Worm (Caenorhabditis elegans) whole organism, mixed stage, embryonic: Measurements from ENCODE around the gene unc-79.
A peak's percentile ranks its signal among the peaks of the same experiment; 100 is the strongest.

Source experiments
- M03D4.4 ChIP-seq: sonication (generic microtip); optimal IDR thresholded peaks from 2 replicates; lab custom pipeline; 2017; ENCODE audit warnings: mild to moderate bottlenecking, missing genetic modification characterization, missing compliant biosample characterization
- bed-3 ChIP-seq: fragments of 200-800 bp; sonication (Bioruptor generic); optimal IDR thresholded peaks from 3 replicates; lab custom pipeline; 2018; ENCODE audit warnings: mild to moderate bottlenecking, missing genetic modification characterization, moderate library complexity, missing compliant biosample characterization
- blmp-1 ChIP-seq: fragments of 150-350 bp; optimal IDR thresholded peaks from 2 replicates; lab custom pipeline; 2014; ENCODE audit warnings: missing biosample characterization, missing genetic modification characterization
- ceh-39 ChIP-seq: fragments of 150-350 bp; optimal IDR thresholded peaks from 2 replicates; lab custom pipeline; 2014; ENCODE audit warnings: missing biosample characterization, missing genetic modification characterization
- ceh-43 ChIP-seq: fragments of 200-800 bp; sonication (Bioruptor generic); optimal IDR thresholded peaks from 2 replicates; lab custom pipeline; 2018; ENCODE audit warnings: mild to moderate bottlenecking, missing genetic modification characterization, moderate library complexity, missing compliant biosample characterization
- ceh-83 ChIP-seq: fragments of 200-800 bp; sonication (Bioruptor generic); optimal IDR thresholded peaks from 2 replicates; lab custom pipeline; 2018; ENCODE audit warnings: mild to moderate bottlenecking, missing genetic modification characterization, missing compliant biosample characterization
- ces-1 ChIP-seq: fragments of 150-350 bp; optimal IDR thresholded peaks from 2 replicates; lab custom pipeline; 2014; ENCODE audit warnings: missing biosample characterization, missing genetic modification reagents, missing genetic modification characterization
- cnd-1 ChIP-seq: fragments of 200-800 bp; sonication (Bioruptor generic); optimal IDR thresholded peaks from 2 replicates; lab custom pipeline; 2018; ENCODE audit warnings: mild to moderate bottlenecking, missing genetic modification characterization, missing compliant biosample characterization
- drap-1 ChIP-seq: fragments of 200-800 bp; sonication (Bioruptor generic); optimal IDR thresholded peaks from 3 replicates; lab custom pipeline; 2018; ENCODE audit warnings: mild to moderate bottlenecking, missing genetic modification characterization, missing compliant biosample characterization
- elt-1 ChIP-seq: sonication (generic microtip); optimal IDR thresholded peaks from 2 replicates; lab custom pipeline; 2017; ENCODE audit warnings: missing genetic modification characterization, mild to moderate bottlenecking, missing compliant biosample characterization, antibody characterized with exemption, moderate library complexity, borderline replicate concordance; ENCODE audit not compliant: insufficient read depth
- flh-1 ChIP-seq: fragments of 200-800 bp; sonication (Bioruptor generic); optimal IDR thresholded peaks from 2 replicates; lab custom pipeline; 2018; ENCODE audit warnings: mild to moderate bottlenecking, missing genetic modification characterization, moderate library complexity, missing compliant biosample characterization
- ham-2 ChIP-seq: fragments of 200-800 bp; sonication (Bioruptor generic); optimal IDR thresholded peaks from 2 replicates; lab custom pipeline; 2018; ENCODE audit warnings: mild to moderate bottlenecking, missing genetic modification characterization, missing compliant biosample characterization
- lin-13 ChIP-seq: fragments of 150-350 bp; optimal IDR thresholded peaks from 2 replicates; lab custom pipeline; 2014; ENCODE audit warnings: missing biosample characterization, missing genetic modification characterization
- mab-5 ChIP-seq: fragments of 150-350 bp; optimal IDR thresholded peaks from 2 replicates; lab custom pipeline; 2014; ENCODE audit warnings: missing biosample characterization, missing genetic modification characterization
- mep-1 ChIP-seq: fragments of 150-350 bp; optimal IDR thresholded peaks from 2 replicates; lab custom pipeline; 2017; ENCODE audit warnings: missing biosample characterization, missing genetic modification reagents, missing genetic modification characterization, inconsistent platforms
- mls-2 ChIP-seq: sonication (generic microtip); optimal IDR thresholded peaks from 2 replicates; lab custom pipeline; 2016; ENCODE audit warnings: mild to moderate bottlenecking, missing genetic modification characterization, moderate library complexity, missing compliant biosample characterization
- nhr-12 ChIP-seq: fragments of 150-350 bp; optimal IDR thresholded peaks from 2 replicates; lab custom pipeline; 2014; ENCODE audit warnings: missing biosample characterization, missing genetic modification characterization
- nhr-237 ChIP-seq: fragments of 150-350 bp; optimal IDR thresholded peaks from 2 replicates; lab custom pipeline; 2014; ENCODE audit warnings: missing biosample characterization, missing genetic modification characterization
- nhr-28 ChIP-seq: fragments of 150-350 bp; optimal IDR thresholded peaks from 2 replicates; lab custom pipeline; 2014; ENCODE audit warnings: missing biosample characterization, missing genetic modification characterization
- nhr-76 ChIP-seq: sonication (generic microtip); optimal IDR thresholded peaks from 2 replicates; lab custom pipeline; 2017; ENCODE audit warnings: missing biosample characterization, missing genetic modification characterization
- pha-4 ChIP-seq: fragments of 150-350 bp; optimal IDR thresholded peaks from 2 replicates; lab custom pipeline; 2018; ENCODE audit warnings: missing biosample characterization, missing genetic modification reagents, missing genetic modification characterization
- sptf-1 ChIP-seq: sonication (generic microtip); optimal IDR thresholded peaks from 2 replicates; lab custom pipeline; 2017; ENCODE audit warnings: mild to moderate bottlenecking, missing genetic modification characterization, moderate library complexity, missing compliant biosample characterization
- tbx-8 ChIP-seq: fragments of 200-800 bp; sonication (Bioruptor generic); optimal IDR thresholded peaks from 2 replicates; lab custom pipeline; 2018; ENCODE audit warnings: mild to moderate bottlenecking, missing genetic modification characterization, moderate library complexity, missing compliant biosample characterization
- unc-39 ChIP-seq: fragments of 150-350 bp; optimal IDR thresholded peaks from 2 replicates; lab custom pipeline; 2014; ENCODE audit warnings: missing biosample characterization, missing genetic modification characterization
- unc-62 ChIP-seq: fragments of 150-350 bp; optimal IDR thresholded peaks from 2 replicates; lab custom pipeline; 2014; ENCODE audit warnings: missing biosample characterization, missing genetic modification reagents, missing genetic modification characterization
- zip-8 ChIP-seq: fragments of 150-350 bp; optimal IDR thresholded peaks from 2 replicates; lab custom pipeline; 2014; ENCODE audit warnings: missing biosample characterization, missing genetic modification characterization
- ztf-11 ChIP-seq: fragments of 150-350 bp; optimal IDR thresholded peaks from 2 replicates; lab custom pipeline; 2014; ENCODE audit warnings: missing biosample characterization, missing genetic modification characterization

unc-79 gene

ce11 chrIII:4098107-4098620 is 31.7 kb downstream of the unc-79 start, which contains the start of gene rei-1:
Gene rei-1 (minus strand): TSS chrIII:4098190.
- TF ChIP-seq M03D4.4 (tag; lab: Kevin White, UChicago) (no peak), ztf-11 (tag; lab: Kevin White, UChicago) (no peak), nhr-76 (tag; lab: Kevin White, UChicago) (no peak), mab-5 (tag; lab: Kevin White, UChicago) (no peak), unc-39 (tag; lab: Kevin White, UChicago) (no peak), blmp-1 (tag; lab: Kevin White, UChicago) (no peak), bed-3 (GFP tag; lab: Kevin White, UChicago) (no peak), ces-1 (GFP tag; lab: Kevin White, UChicago) (no peak), pha-4 (tag; lab: Kevin White, UChicago) (no peak), ham-2 (GFP tag; lab: Kevin White, UChicago) (no peak), cnd-1 (no peak), nhr-28 (tag; lab: Kevin White, UChicago) (no peak), ceh-39 (tag; lab: Kevin White, UChicago) (no peak), zip-8 (tag; lab: Kevin White, UChicago) (no peak), drap-1 (no peak), mep-1 (tag; lab: Kevin White, UChicago) (no peak)

ce11 chrIII:4098751-4099150 is 32.3 kb downstream of the unc-79 start:
- TF ChIP-seq mep-1 (tag; lab: Kevin White, UChicago) (no peak), sptf-1 (tag; lab: Kevin White, UChicago) (no peak), ceh-43 (GFP tag; lab: Kevin White, UChicago) (no peak), tbx-8 (no peak)

- TF ChIP-seq nhr-237 (tag; lab: Kevin White, UChicago) (peak; percentile 2), ham-2 (GFP tag; lab: Kevin White, UChicago) (peak; percentile 56), lin-13 (tag; lab: Kevin White, UChicago) (no peak), elt-1 (tag; lab: Kevin White, UChicago) (peak; percentile 3), blmp-1 (tag; lab: Kevin White, UChicago) (peak; percentile 64), nhr-12 (tag; lab: Kevin White, UChicago) (no peak), ceh-83 (no peak), unc-62 (GFP tag; lab: Kevin White, UChicago) (peak; percentile 45)
Observed at ce11 chrIII:4099884-4100596, 33.6 kb downstream of the unc-79 start.

- TF ChIP-seq mls-2 (tag; lab: Kevin White, UChicago): no peak
- TF ChIP-seq ham-2 (GFP tag; lab: Kevin White, UChicago): no peak
- no peak for TF ChIP-seq tbx-8
- TF ChIP-seq cnd-1: no peak
- no peak for TF ChIP-seq nhr-237 (tag; lab: Kevin White, UChicago)
- TF ChIP-seq mab-5 (tag; lab: Kevin White, UChicago): no peak
- no peak for TF ChIP-seq unc-62 (GFP tag; lab: Kevin White, UChicago)
Observed at ce11 chrIII:4101016-4101415, 34.6 kb downstream of the unc-79 start.

ce11 chrIII:4102039-4102438 is 35.6 kb downstream of the unc-79 start:
- TF ChIP-seq zip-8 (tag; lab: Kevin White, UChicago): peak; percentile 26
- TF ChIP-seq ham-2 (GFP tag; lab: Kevin White, UChicago): no peak

DNA sequence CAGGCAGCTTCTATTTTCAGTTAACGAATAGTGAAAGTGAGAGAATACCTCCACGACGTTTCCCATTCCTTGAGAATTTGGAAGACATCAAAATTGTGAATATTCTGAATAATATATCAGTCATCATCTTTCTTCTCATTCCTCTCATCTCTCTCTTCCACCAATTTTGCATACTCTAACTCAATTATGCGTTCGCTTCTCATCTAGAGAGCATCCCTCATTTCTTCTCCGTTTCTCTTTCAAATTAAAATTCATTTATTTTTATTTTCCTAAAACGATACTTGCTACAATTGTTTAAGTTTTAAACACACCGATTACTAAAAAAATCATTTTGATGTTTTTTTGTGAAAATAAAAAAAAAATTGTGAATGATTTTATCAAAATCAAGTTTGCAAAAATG is 36.7 kb downstream of the unc-79 start:
- TF ChIP-seq flh-1 (GFP tag; lab: Kevin White, UChicago): no peak
- peak; percentile 95 for TF ChIP-seq ces-1 (GFP tag; lab: Kevin White, UChicago)
- TF ChIP-seq, all 35 proteins: peak for 1
